Worm (Caenorhabditis elegans) whole organism, early embryonic: Measurements from ENCODE around the gene Y15E3A.4.

Source experiments
- B0310.2 ChIP-seq: sonication (generic microtip); optimal IDR thresholded peaks from 2 replicates; lab custom pipeline; 2016; ENCODE audit warnings: mild to moderate bottlenecking, missing genetic modification characterization, missing compliant biosample characterization
- F13C5.2 ChIP-seq: sonication (generic microtip); optimal IDR thresholded peaks from 2 replicates; lab custom pipeline; 2017; ENCODE audit warnings: mild to moderate bottlenecking, missing genetic modification characterization, inconsistent platforms, missing compliant biosample characterization
- ama-1 ChIP-seq: fragments of 150-350 bp; optimal IDR thresholded peaks from 2 replicates; lab custom pipeline; 2014
- ceh-13 ChIP-seq: fragments of 200-800 bp; sonication (Bioruptor generic); optimal IDR thresholded peaks from 2 replicates; lab custom pipeline; 2018; ENCODE audit warnings: mild to moderate bottlenecking, missing genetic modification characterization, missing compliant biosample characterization
- ceh-36 ChIP-seq: sonication (generic microtip); optimal IDR thresholded peaks from 2 replicates; lab custom pipeline; 2016; ENCODE audit warnings: missing genetic modification characterization, inconsistent platforms, missing compliant biosample characterization
- ets-7 ChIP-seq: sonication (generic microtip); optimal IDR thresholded peaks from 2 replicates; lab custom pipeline; 2016; ENCODE audit warnings: missing genotype, missing genetic modification characterization, missing compliant biosample characterization
- flt-1 ChIP-seq: fragments of 200-800 bp; sonication (Bioruptor generic); IDR thresholded peaks from 2 replicates; pipeline ENCODE4 v1.3.6; 2022; ENCODE audit warnings: missing genetic modification characterization, missing compliant biosample characterization
- hmbx-1 ChIP-seq: sonication (generic microtip); optimal IDR thresholded peaks from 2 replicates; lab custom pipeline; 2016; ENCODE audit warnings: mild to moderate bottlenecking, missing genetic modification characterization, missing compliant biosample characterization
- hmg-4 ChIP-seq: fragments of 200-800 bp; sonication (Bioruptor generic); optimal IDR thresholded peaks from 2 replicates; lab custom pipeline; 2018; ENCODE audit warnings: mild to moderate bottlenecking, missing genetic modification characterization, missing compliant biosample characterization
- pes-1 ChIP-seq: fragments of 200-800 bp; sonication (Bioruptor generic); IDR thresholded peaks from 2 replicates; pipeline ENCODE4 v1.3.6; 2022; ENCODE audit warnings: missing genetic modification reagents, missing genetic modification characterization, missing compliant biosample characterization
- scrt-1 ChIP-seq: fragments of 200-800 bp; sonication (Bioruptor generic); IDR thresholded peaks from 2 replicates; pipeline ENCODE4 v1.3.6; 2022; ENCODE audit warnings: missing genetic modification characterization, missing compliant biosample characterization
- tbx-11 ChIP-seq: fragments of 200-800 bp; sonication (Bioruptor generic); IDR thresholded peaks from 2 replicates; pipeline ENCODE4 v1.3.6; 2022; ENCODE audit warnings: missing genetic modification characterization, missing compliant biosample characterization
- tbx-37 ChIP-seq: fragments of 200-800 bp; sonication (Bioruptor generic); conservative IDR thresholded peaks from 2 replicates; pipeline ENCODE4 v1.3.6; 2022; ENCODE audit warnings: missing genetic modification reagents, missing genetic modification characterization, missing compliant biosample characterization
- tra-4 ChIP-seq: sonication (generic microtip); optimal IDR thresholded peaks from 2 replicates; lab custom pipeline; 2017; ENCODE audit warnings: missing genetic modification characterization, missing compliant biosample characterization

DNA sequence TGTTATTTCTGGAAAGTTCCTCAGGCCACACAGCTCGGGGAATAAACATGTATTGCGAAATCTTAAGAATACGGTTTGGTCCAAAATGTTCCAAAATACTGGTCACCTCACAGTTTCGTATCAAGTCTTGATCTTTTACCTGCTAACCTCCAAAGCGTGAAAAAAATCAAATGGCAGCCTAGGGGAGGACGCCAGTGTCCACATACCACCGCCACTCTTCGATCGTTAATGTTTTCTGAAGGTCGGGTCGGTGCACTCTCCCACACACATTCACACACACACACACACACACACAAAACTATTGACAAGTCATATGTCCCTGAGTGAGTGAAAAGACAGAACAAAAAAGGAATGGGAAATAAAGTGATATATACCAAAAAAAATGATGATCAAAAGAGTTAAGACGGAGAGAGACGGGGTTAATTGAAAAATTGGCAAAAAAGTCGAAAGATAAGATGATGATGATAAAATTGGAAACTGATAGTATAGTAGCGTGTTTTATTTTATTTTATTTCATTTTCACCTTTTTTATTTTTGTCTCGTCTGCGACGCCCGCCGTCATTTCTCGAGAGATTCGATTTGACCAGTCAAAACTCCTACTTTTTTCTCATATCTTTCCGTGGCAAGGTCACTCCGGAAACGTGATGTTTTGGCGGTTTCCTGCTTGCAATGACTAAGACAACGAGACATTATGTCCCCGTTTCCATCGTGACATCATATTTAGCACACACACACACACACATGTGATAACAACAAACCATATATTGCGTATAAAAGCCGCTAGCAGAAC is 9.2 kb downstream of the Y15E3A.4 start, which contains the start of gene Y15E3A.5:
- TF ChIP-seq hmbx-1 (tag; lab: Kevin White, UChicago) (no peak), scrt-1 (no peak), ceh-36 (tag; lab: Kevin White, UChicago) (no peak), ceh-13 (GFP tag; lab: Kevin White, UChicago) (no peak), ama-1 (lab: Kevin White, UChicago) (no peak), F13C5.2 (no peak), hmg-4 (GFP tag; lab: Kevin White, UChicago) (no peak), flt-1 (GFP tag; lab: Robert Waterston, UW) (no peak), tra-4 (tag; lab: Kevin White, UChicago) (no peak), tbx-37 (GFP tag; lab: Robert Waterston, UW) (no peak), ets-7 (tag; lab: Kevin White, UChicago) (no peak), pes-1 (GFP tag; lab: Robert Waterston, UW) (no peak), tbx-11 (no peak), B0310.2 (tag; lab: Kevin White, UChicago) (no peak)
